Fruit fly (Drosophila melanogaster): ENCODE data around the gene Try29F.

dm6 chr2L:8952194-8953037 lies 45.9 kb upstream of the Try29F start:
- TF ChIP-seq CG6163 (GFP tag; IDR thresholded peaks at IDR 0.05), result peak; percentile 76
- TF ChIP-seq fkh (GFP tag; optimal IDR thresholded peaks at IDR 0.05), result no peak
- TF ChIP-seq Sox102F (GFP tag; optimal IDR thresholded peaks at IDR 0.05), result peak; percentile 77
- peak; percentile 42; the same call in 1 of the 3 replicates for TF ChIP-seq eg (GFP tag; IDR thresholded peaks at IDR 0.05)
- peak; percentile 32 for TF ChIP-seq Eip93F (GFP tag; optimal IDR thresholded peaks at IDR 0.05)
- TF ChIP-seq vri (GFP tag; optimal IDR thresholded peaks at IDR 0.05), result peak; percentile 80
- TF ChIP-seq spab (GFP tag; optimal IDR thresholded peaks at IDR 0.05), result peak; percentile 15
- peak; percentile 47 for TF ChIP-seq Hr4 (GFP tag; optimal IDR thresholded peaks at IDR 0.05)
- TF ChIP-seq CG3032 (tag; optimal IDR thresholded peaks at IDR 0.05), result peak; percentile 13
- peak; percentile 53 for TF ChIP-seq acj6 (GFP tag; optimal IDR thresholded peaks at IDR 0.05)
- TF ChIP-seq CG34406 (GFP tag; optimal IDR thresholded peaks at IDR 0.05), result peak; percentile 37
- TF ChIP-seq CG4318 (GFP tag; optimal IDR thresholded peaks at IDR 0.05), result no peak
